Fruit fly (Drosophila melanogaster): Measurements from ENCODE around the gene CG34126.

The CG34126 gene

DNA sequence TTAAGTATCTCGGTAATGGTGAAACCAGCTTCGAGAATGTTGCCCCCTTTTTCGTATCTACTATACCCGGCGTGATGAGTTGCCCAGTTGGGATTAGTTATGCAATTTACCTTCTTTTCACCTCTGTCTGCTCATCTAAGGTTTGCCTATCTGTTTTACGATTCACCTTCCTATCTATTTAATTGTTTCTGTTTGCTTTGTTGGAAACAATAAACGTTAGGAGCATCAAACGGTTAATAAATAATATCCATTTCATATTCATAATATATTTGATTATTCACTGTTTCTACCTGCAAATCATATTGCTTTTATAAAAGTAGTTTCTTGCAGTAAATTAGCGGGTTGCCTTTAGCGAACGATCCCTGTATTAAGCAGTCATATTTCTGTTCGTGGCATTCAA, 25.8 kb downstream of the CG34126 start (continued):
- TF ChIP-seq Lpt (GFP tag; optimal IDR thresholded peaks at IDR 0.05): no peak
- TF ChIP-seq acj6 (GFP tag; optimal IDR thresholded peaks at IDR 0.05): no peak
- TF ChIP-seq CG31627 (GFP tag; optimal IDR thresholded peaks at IDR 0.05): no peak
- no peak for TF ChIP-seq CG1621 (tag; optimal IDR thresholded peaks at IDR 0.05)
- TF ChIP-seq pdm3 (GFP tag; optimal IDR thresholded peaks at IDR 0.05): peak; percentile 24
- TF ChIP-seq spab (GFP tag; optimal IDR thresholded peaks at IDR 0.05): no peak
- TF ChIP-seq CG11762 (GFP tag; optimal IDR thresholded peaks at IDR 0.05; ENCODE audit: insufficient read depth): no peak

DNA sequence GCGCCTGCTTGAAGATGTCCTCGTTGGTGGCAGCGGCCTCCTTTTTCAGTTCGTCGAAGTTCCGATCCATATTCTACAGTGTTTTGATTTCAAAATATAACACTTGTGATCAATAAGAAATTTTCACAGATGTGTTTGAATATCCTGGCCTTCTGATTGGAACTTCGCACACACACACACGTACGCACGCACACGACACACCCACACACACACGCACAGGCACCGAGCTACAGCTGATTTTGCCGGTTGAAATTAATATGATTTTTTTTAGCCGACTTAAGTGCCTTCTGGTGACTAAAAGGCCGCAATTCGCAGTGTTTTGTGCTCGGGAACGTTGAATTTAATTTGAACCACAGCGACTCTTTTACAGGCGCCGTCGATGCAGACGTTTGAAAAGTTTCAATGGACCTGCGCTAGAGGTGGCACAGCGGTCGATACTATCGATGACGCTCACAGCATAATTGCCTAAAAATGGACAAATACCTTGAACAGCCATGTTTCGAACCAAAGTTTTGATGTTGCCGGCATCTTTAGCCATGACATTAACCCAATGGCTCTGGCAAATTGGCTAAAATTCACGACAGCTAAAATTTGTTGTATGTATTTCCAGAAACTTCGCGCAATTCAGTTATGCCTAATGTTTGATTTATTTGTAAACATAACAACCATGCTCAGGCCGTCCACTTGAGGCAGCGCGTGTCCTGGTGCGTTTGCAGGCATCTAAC, 28.1 kb downstream of the CG34126 start, which contains the start of gene Rtnl1:
Gene Rtnl1 (minus strand): TSS at position 415 of the 725 bp plus-strand sequence.
- 0 out of 2 replicates have a peak, but pooled peaks have one; percentile 14 for TF ChIP-seq CG15336 (GFP tag; IDR thresholded peaks at IDR 0.05)
- TF ChIP-seq fd59A (GFP tag; optimal IDR thresholded peaks at IDR 0.05): no peak
- peak in 1 of 2 experiments; percentile 42 for TF ChIP-seq ss (GFP tag; optimal IDR thresholded peaks at IDR 0.05)
- no peak for TF ChIP-seq acj6 (GFP tag; optimal IDR thresholded peaks at IDR 0.05)
- TF ChIP-seq Hr4 (GFP tag; optimal IDR thresholded peaks at IDR 0.05): no peak
- no peak for TF ChIP-seq CG4318 (GFP tag; optimal IDR thresholded peaks at IDR 0.05)
- peak; percentile 23 for TF ChIP-seq Sox14 (GFP tag; optimal IDR thresholded peaks at IDR 0.05)
- TF ChIP-seq vri (GFP tag; optimal IDR thresholded peaks at IDR 0.05): peak; percentile 30
- peak; percentile 54 for TF ChIP-seq esn (GFP tag; optimal IDR thresholded peaks at IDR 0.05)
- peak; percentile 21 for TF ChIP-seq CG3919 (GFP tag; optimal IDR thresholded peaks at IDR 0.05)
- TF ChIP-seq cyc (GFP tag; optimal IDR thresholded peaks at IDR 0.05): no peak
- TF ChIP-seq CG6854 (GFP tag; optimal IDR thresholded peaks at IDR 0.05): peak; percentile 54
- peak; percentile 17 for TF ChIP-seq CG3032 (tag; optimal IDR thresholded peaks at IDR 0.05)
- peak; percentile 1 for TF ChIP-seq CG16779 (tag; optimal IDR thresholded peaks at IDR 0.05)
- no peak for TF ChIP-seq CG31627 (GFP tag; optimal IDR thresholded peaks at IDR 0.05)
- peak; percentile 35 for TF ChIP-seq lz (GFP tag; optimal IDR thresholded peaks at IDR 0.05)
- TF ChIP-seq CG1621 (tag; optimal IDR thresholded peaks at IDR 0.05): peak; percentile 2
- no peak for TF ChIP-seq CG6808 (GFP tag; optimal IDR thresholded peaks at IDR 0.05)
- peak; percentile 4 for TF ChIP-seq dsx (GFP tag; optimal IDR thresholded peaks at IDR 0.05; ENCODE audit: poor library complexity, severe bottlenecking)
- no peak for TF ChIP-seq salr (GFP tag; optimal IDR thresholded peaks at IDR 0.05)
- peak; percentile 12 for TF ChIP-seq topi (GFP tag; optimal IDR thresholded peaks at IDR 0.05)
- no peak for TF ChIP-seq CG11902 (GFP tag; optimal IDR thresholded peaks at IDR 0.05)
- peak; percentile 79 for TF ChIP-seq Eip78C (GFP tag)

DNA sequence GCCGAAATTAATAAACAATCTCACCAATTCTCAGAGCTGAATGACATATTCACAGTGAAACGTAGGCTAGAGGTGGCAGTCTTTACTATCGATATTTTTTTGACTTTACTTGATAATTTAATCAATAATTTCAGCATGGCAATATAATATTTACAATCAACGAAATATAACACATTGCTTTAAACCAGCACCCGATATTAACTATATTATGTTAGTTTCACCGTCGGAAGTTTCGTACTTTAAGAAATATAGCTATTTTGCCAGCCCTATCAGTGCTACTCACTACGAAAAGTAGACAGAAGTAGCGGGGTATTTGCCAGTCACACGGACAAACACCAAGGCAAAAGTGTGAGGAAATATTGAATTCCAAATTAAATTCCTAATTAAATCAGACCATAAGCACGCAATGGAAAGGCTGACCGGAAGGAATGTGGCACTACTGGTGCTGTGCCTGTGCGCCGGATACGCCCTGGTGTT, 29.4 kb downstream of the CG34126 start, which contains the start of the genes CG31917, Tfb5 and SelT:
Gene CG31917 (minus strand): TSS at position 51 of the 477 bp plus-strand sequence.
Gene Tfb5 (minus strand): TSS at position 51 of the 477 bp plus-strand sequence.
Gene SelT (plus strand): TSS at position 139 of the 477 bp plus-strand sequence.
- TF ChIP-seq CG10669 (GFP tag; optimal IDR thresholded peaks at IDR 0.05) (no peak), salr (GFP tag; optimal IDR thresholded peaks at IDR 0.05) (no peak), OdsH (GFP tag; optimal IDR thresholded peaks at IDR 0.05) (no peak), Blimp-1 (GFP tag; optimal IDR thresholded peaks at IDR 0.05) (no peak), CG8632 (GFP tag; optimal IDR thresholded peaks at IDR 0.05) (no peak), CG15336 (GFP tag; IDR thresholded peaks at IDR 0.05) (no peak), acj6 (GFP tag; optimal IDR thresholded peaks at IDR 0.05) (peak; percentile 65), CG7368 (GFP tag; optimal IDR thresholded peaks at IDR 0.05) (no peak), CG9139 (GFP tag; optimal IDR thresholded peaks at IDR 0.05) (no peak), Eip78C (GFP tag) (no peak), cyc (GFP tag; optimal IDR thresholded peaks at IDR 0.05) (peak; percentile 58), Eip93F (GFP tag; optimal IDR thresholded peaks at IDR 0.05) (no peak), CG31627 (GFP tag; optimal IDR thresholded peaks at IDR 0.05) (peak; percentile 58), Smox (GFP tag; optimal IDR thresholded peaks at IDR 0.05) (peak; percentile 59), CG4318 (GFP tag; optimal IDR thresholded peaks at IDR 0.05) (no peak), Sox14 (GFP tag; optimal IDR thresholded peaks at IDR 0.05) (peak; percentile 50), CG16779 (tag; optimal IDR thresholded peaks at IDR 0.05) (no peak), dsx (GFP tag; optimal IDR thresholded peaks at IDR 0.05; ENCODE audit: poor library complexity, severe bottlenecking) (no peak), fd59A (GFP tag; optimal IDR thresholded peaks at IDR 0.05) (no peak), CG11294 (GFP tag; IDR thresholded peaks at IDR 0.05) (no peak), svp (GFP tag) (peak; percentile 86), Gug (GFP tag; IDR thresholded peaks at IDR 0.05) (no peak), dac (GFP tag; optimal IDR thresholded peaks at IDR 0.05) (no peak), CG32006 (GFP tag; optimal IDR thresholded peaks at IDR 0.05) (no peak), Ets21C (GFP tag; optimal IDR thresholded peaks at IDR 0.05) (peak; percentile 54), fd85E (GFP tag; optimal IDR thresholded peaks at IDR 0.05) (no peak), pdm3 (GFP tag; optimal IDR thresholded peaks at IDR 0.05) (no peak), CG6854 (GFP tag; optimal IDR thresholded peaks at IDR 0.05) (no peak), topi (GFP tag; optimal IDR thresholded peaks at IDR 0.05) (peak; percentile 43), CG3032 (tag; optimal IDR thresholded peaks at IDR 0.05) (peak; percentile 48), CG6808 (GFP tag; optimal IDR thresholded peaks at IDR 0.05) (no peak), CG11762 (GFP tag; optimal IDR thresholded peaks at IDR 0.05; ENCODE audit: insufficient read depth) (no peak), fkh (GFP tag; optimal IDR thresholded peaks at IDR 0.05) (no peak)

Data from whole organism, prepupa.